Fruit fly (Drosophila melanogaster) whole organism, prepupa: Measurements from ENCODE around the gene CG2493.
A peak's percentile ranks its signal among the peaks of the same experiment; 100 is the strongest.

ENCODE experiments used
- Blimp-1 ChIP-seq: fragments of 200-800 bp; sonication (Bioruptor generic); optimal IDR thresholded peaks from 3 replicates; lab custom pipeline; 2017; ENCODE audit warnings: missing biosample characterization, missing genetic modification characterization, mild to moderate bottlenecking, moderate library complexity, missing genetic modification reagents
- CG10631 ChIP-seq: fragments of 200-800 bp; sonication (Bioruptor generic); optimal IDR thresholded peaks from 2 replicates; lab custom pipeline; 2016; ENCODE audit warnings: missing biosample characterization, missing genetic modification characterization
- CG10669 ChIP-seq: fragments of 200-800 bp; sonication (Bioruptor generic); optimal IDR thresholded peaks from 3 replicates; lab custom pipeline; 2018; ENCODE audit warnings: missing biosample characterization, mild to moderate bottlenecking, missing genetic modification characterization, moderate library complexity
- CG11294 ChIP-seq: fragments of 200-800 bp; sonication (Bioruptor generic); IDR thresholded peaks from 2 replicates; pipeline ENCODE4 v1.3.6; 2022; ENCODE audit warnings: missing biosample characterization, missing genetic modification characterization
- CG11902 ChIP-seq: fragments of 200-800 bp; sonication (Bioruptor generic); optimal IDR thresholded peaks from 3 replicates; lab custom pipeline; 2016; ENCODE audit warnings: missing biosample characterization, missing genetic modification characterization
- CG15336 ChIP-seq: fragments of 200-800 bp; sonication (Bioruptor generic); IDR thresholded peaks from 2 replicates; pipeline ENCODE4 v1.3.6; 2022; ENCODE audit warnings: missing biosample characterization, missing genetic modification characterization
- CG32006 ChIP-seq: fragments of 200-800 bp; sonication (Bioruptor generic); optimal IDR thresholded peaks from 3 replicates; lab custom pipeline; 2017; ENCODE audit warnings: missing biosample characterization, mild to moderate bottlenecking, missing genetic modification characterization
- CG34406 ChIP-seq: fragments of 200-800 bp; sonication (Bioruptor generic); optimal IDR thresholded peaks from 3 replicates; lab custom pipeline; 2016; ENCODE audit warnings: missing biosample characterization, missing genetic modification characterization
- CG3919 ChIP-seq: fragments of 200-800 bp; sonication (Bioruptor generic); optimal IDR thresholded peaks from 3 replicates; lab custom pipeline; 2016; ENCODE audit warnings: missing biosample characterization, missing genetic modification characterization
- CG4318 ChIP-seq: fragments of 200-800 bp; sonication (Bioruptor generic); optimal IDR thresholded peaks from 3 replicates; lab custom pipeline; 2017; ENCODE audit warnings: missing biosample characterization, mild to moderate bottlenecking, missing genetic modification characterization
- CG6163 ChIP-seq: fragments of 200-800 bp; sonication (Bioruptor generic); IDR thresholded peaks from 3 replicates; pipeline ENCODE4 v1.3.6; 2022; ENCODE audit warnings: missing biosample characterization, missing genetic modification characterization
- CG6276 ChIP-seq: fragments of 200-800 bp; sonication (Bioruptor generic); optimal IDR thresholded peaks from 2 replicates; lab custom pipeline; 2017; ENCODE audit warnings: missing biosample characterization, mild to moderate bottlenecking, missing genetic modification characterization
- CG6792 ChIP-seq: fragments of 200-800 bp; sonication (Bioruptor generic); optimal IDR thresholded peaks from 3 replicates; lab custom pipeline; 2016; ENCODE audit warnings: missing biosample characterization, missing genetic modification characterization
- CG6808 ChIP-seq: fragments of 200-800 bp; sonication (Bioruptor generic); optimal IDR thresholded peaks from 3 replicates; lab custom pipeline; 2017; ENCODE audit warnings: missing biosample characterization, missing genetic modification characterization, mild to moderate bottlenecking, moderate library complexity, missing genetic modification reagents
- CG6854 ChIP-seq: fragments of 200-800 bp; sonication (Bioruptor generic); optimal IDR thresholded peaks from 2 replicates; lab custom pipeline; 2017; ENCODE audit warnings: missing biosample characterization, mild to moderate bottlenecking, missing genetic modification characterization
- CG7368 ChIP-seq: fragments of 200-800 bp; sonication (Bioruptor generic); optimal IDR thresholded peaks from 3 replicates; lab custom pipeline; 2016; ENCODE audit warnings: missing biosample characterization, missing genetic modification characterization
- CG8119 ChIP-seq: fragments of 200-800 bp; sonication (Bioruptor generic); IDR thresholded peaks from 3 replicates; pipeline ENCODE4 v1.3.6; 2022; ENCODE audit warnings: missing biosample characterization, missing genetic modification characterization
- CG8632 ChIP-seq: fragments of 200-800 bp; sonication (Bioruptor generic); optimal IDR thresholded peaks from 3 replicates; lab custom pipeline; 2016; ENCODE audit warnings: missing biosample characterization, missing genetic modification characterization
- Eip78C ChIP-seq: fragments of 200-800 bp; sonication (Bioruptor generic); peaks from one replicate; lab custom pipeline; 2016; ENCODE audit warnings: missing biosample characterization, missing genetic modification characterization
- Eip93F ChIP-seq: fragments of 200-800 bp; sonication (Bioruptor generic); optimal IDR thresholded peaks from 2 replicates; lab custom pipeline; 2016; ENCODE audit warnings: missing biosample characterization, mild to moderate bottlenecking, missing genetic modification characterization
- Ets21C ChIP-seq: fragments of 200-800 bp; sonication (Bioruptor generic); optimal IDR thresholded peaks from 3 replicates; lab custom pipeline; 2016; ENCODE audit warnings: missing biosample characterization, missing genetic modification characterization
- Ets96B ChIP-seq: fragments of 200-800 bp; optimal IDR thresholded peaks from 2 replicates; lab custom pipeline; 2019; ENCODE audit warnings: missing biosample characterization, mild to moderate bottlenecking, missing genetic modification characterization, moderate library complexity
- Gug ChIP-seq: fragments of 200-800 bp; sonication (Bioruptor generic); IDR thresholded peaks from 2 replicates; pipeline ENCODE4 v1.3.6; 2022; ENCODE audit warnings: missing biosample characterization, missing genetic modification characterization
- Hr4 ChIP-seq: fragments of 200-800 bp; sonication (Bioruptor generic); optimal IDR thresholded peaks from 3 replicates; lab custom pipeline; 2016; ENCODE audit warnings: missing biosample characterization, missing genetic modification characterization
- OdsH ChIP-seq: fragments of 200-800 bp; sonication (Bioruptor generic); optimal IDR thresholded peaks from 3 replicates; lab custom pipeline; 2016; ENCODE audit warnings: missing biosample characterization, missing genetic modification characterization
- Sox102F ChIP-seq: fragments of 200-800 bp; sonication (Bioruptor generic); optimal IDR thresholded peaks from 2 replicates; lab custom pipeline; 2016; ENCODE audit warnings: missing biosample characterization, mild to moderate bottlenecking, missing genetic modification characterization
- Sox14 ChIP-seq: fragments of 200-800 bp; sonication (Bioruptor generic); optimal IDR thresholded peaks from 3 replicates; lab custom pipeline; 2016; ENCODE audit warnings: missing biosample characterization, missing genetic modification characterization
- Sox15 ChIP-seq: fragments of 200-800 bp; sonication (Bioruptor generic); optimal IDR thresholded peaks from 3 replicates; lab custom pipeline; 2016; ENCODE audit warnings: missing biosample characterization, missing genetic modification characterization
- achi ChIP-seq: fragments of 200-800 bp; sonication (Bioruptor generic); optimal IDR thresholded peaks from 3 replicates; lab custom pipeline; 2016; ENCODE audit warnings: missing biosample characterization, missing genetic modification characterization
- acj6 ChIP-seq: fragments of 200-800 bp; sonication (Bioruptor generic); optimal IDR thresholded peaks from 3 replicates; lab custom pipeline; 2016; ENCODE audit warnings: missing biosample characterization, missing genetic modification characterization
- cyc ChIP-seq: fragments of 200-800 bp; sonication (Bioruptor generic); optimal IDR thresholded peaks from 3 replicates; lab custom pipeline; 2016; ENCODE audit warnings: missing biosample characterization, missing genetic modification characterization
- eg ChIP-seq: fragments of 200-800 bp; sonication (Bioruptor generic); IDR thresholded peaks from 3 replicates; pipeline ENCODE4 v1.3.6; 2022; ENCODE audit warnings: missing biosample characterization, missing genetic modification characterization
- esn ChIP-seq: fragments of 200-800 bp; sonication (Bioruptor generic); optimal IDR thresholded peaks from 2 replicates; lab custom pipeline; 2016; ENCODE audit warnings: missing biosample characterization, mild to moderate bottlenecking, missing genetic modification characterization, moderate library complexity
- fd59A ChIP-seq: fragments of 200-800 bp; sonication (Bioruptor generic); optimal IDR thresholded peaks from 2 replicates; lab custom pipeline; 2017; ENCODE audit warnings: missing biosample characterization, mild to moderate bottlenecking, missing genetic modification characterization, missing genetic modification reagents
- fkh ChIP-seq: fragments of 200-800 bp; sonication (Bioruptor generic); optimal IDR thresholded peaks from 3 replicates; lab custom pipeline; 2017; ENCODE audit warnings: missing biosample characterization, mild to moderate bottlenecking, missing genetic modification characterization, moderate library complexity
- lz ChIP-seq: fragments of 200-800 bp; sonication (Bioruptor generic); optimal IDR thresholded peaks from 3 replicates; lab custom pipeline; 2016; ENCODE audit warnings: missing biosample characterization, missing genetic modification characterization
- net ChIP-seq: fragments of 200-800 bp; sonication (Bioruptor generic); optimal IDR thresholded peaks from 3 replicates; lab custom pipeline; 2016; ENCODE audit warnings: missing biosample characterization, missing genetic modification characterization
- pdm3 ChIP-seq: fragments of 200-800 bp; sonication (Bioruptor generic); optimal IDR thresholded peaks from 3 replicates; lab custom pipeline; 2016; ENCODE audit warnings: missing biosample characterization, missing genetic modification characterization
- salr ChIP-seq, 2 experiments: fragments of 200-800 bp; sonication (Bioruptor generic); optimal IDR thresholded peaks; 3 replicates each; lab custom pipeline; 2016 to 2018; ENCODE audit warnings: missing biosample characterization in 2 of 2, missing genetic modification characterization in 2 of 2, mild to moderate bottlenecking in 1 of 2
- ss ChIP-seq, 2 experiments: fragments of 200-800 bp; sonication (Bioruptor generic); optimal IDR thresholded peaks; 2 replicates in 1 of 2; 3 replicates in 1 of 2; lab custom pipeline; 2017 to 2018; ENCODE audit warnings: mild to moderate bottlenecking in 2 of 2, missing biosample characterization in 2 of 2, missing genetic modification characterization in 2 of 2, moderate library complexity in 1 of 2
- svp ChIP-seq: fragments of 200-800 bp; sonication (Bioruptor generic); peaks from one replicate; lab custom pipeline; 2016; ENCODE audit warnings: missing biosample characterization, missing genetic modification characterization
- topi ChIP-seq: fragments of 200-800 bp; sonication (Bioruptor generic); optimal IDR thresholded peaks from 3 replicates; lab custom pipeline; 2016; ENCODE audit warnings: missing biosample characterization, missing genetic modification characterization
- vri ChIP-seq: fragments of 200-800 bp; sonication (Bioruptor generic); optimal IDR thresholded peaks from 3 replicates; lab custom pipeline; 2016; ENCODE audit warnings: missing biosample characterization, mild to moderate bottlenecking, missing genetic modification characterization

The CG2493 gene

DNA sequence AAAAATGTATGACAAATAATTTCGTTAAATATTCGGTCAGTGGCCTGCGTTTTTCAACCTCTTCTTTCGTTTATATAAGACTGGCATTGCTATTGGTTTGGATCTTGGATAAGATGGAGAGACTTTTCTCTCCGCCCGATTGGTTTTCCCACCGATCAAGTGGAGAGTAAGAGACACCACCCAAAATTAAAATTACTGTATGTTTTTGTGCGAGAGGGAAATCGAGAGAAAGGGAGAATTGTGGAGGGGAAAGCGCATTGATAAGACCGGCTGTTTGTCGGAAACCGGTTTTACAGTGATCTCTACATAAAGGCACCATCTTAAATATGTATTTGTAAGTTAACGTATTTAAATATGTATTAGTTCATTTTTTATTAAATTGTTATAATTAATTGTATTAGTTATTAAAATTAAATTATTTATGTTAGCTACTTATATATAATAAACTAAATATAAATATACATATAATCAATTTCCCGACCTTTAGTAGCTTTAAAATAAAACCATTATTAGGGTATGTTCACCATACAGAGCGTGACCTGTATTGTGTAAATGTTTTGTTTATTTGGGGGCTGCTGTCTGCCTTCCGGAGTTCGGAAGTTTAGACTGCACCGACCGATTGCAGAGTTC, 31.3 kb upstream of the CG2493 start, which contains the start of gene CG34007:
TSS of gene CG34007 (plus strand) at position 608 of the 630 bp plus-strand sequence.
- TF ChIP-seq fkh (GFP tag; lab: Kevin White, UChicago) (peak; percentile 85), CG10631 (peak; percentile 50), ss (GFP tag; optimal IDR thresholded peaks at IDR 0.05; lab: Kevin White, UChicago) (no peak), CG8632 (GFP tag; lab: Kevin White, UChicago) (peak; percentile 37), achi (GFP tag; lab: Kevin White, UChicago) (peak; percentile 55), CG6276 (peak; percentile 60), Hr4 (peak; percentile 18), CG6792 (GFP tag; lab: Kevin White, UChicago) (peak; percentile 35), CG4318 (GFP tag; lab: Kevin White, UChicago) (peak; percentile 56), Eip78C (GFP tag; lab: Kevin White, UChicago) (peak; percentile 63), CG11294 (no peak), CG10669 (no peak), svp (GFP tag; lab: Kevin White, UChicago) (peak; percentile 54), CG6854 (GFP tag; lab: Kevin White, UChicago) (peak; percentile 14), topi (GFP tag; lab: Kevin White, UChicago) (no peak), CG6808 (GFP tag; lab: Kevin White, UChicago) (no peak), Ets21C (GFP tag; lab: Kevin White, UChicago) (no peak), esn (GFP tag; lab: Kevin White, UChicago) (no peak), Sox102F (peak; percentile 3), CG32006 (GFP tag; lab: Kevin White, UChicago) (peak; percentile 84), CG6163 (0 out of 3 replicates have a peak, but pooled peaks have one; percentile 9), acj6 (GFP tag; lab: Kevin White, UChicago) (peak; percentile 35), CG8119 (GFP tag; lab: Robert Waterston, UW) (peak; percentile 88), Sox15 (GFP tag; lab: Kevin White, UChicago) (no peak), CG7368 (no peak), eg (peak; percentile 64), CG15336 (peak; percentile 73), Ets96B (tag; lab: Kevin White, UChicago) (peak; percentile 8), CG11902 (GFP tag; lab: Kevin White, UChicago) (peak; percentile 21), lz (peak; percentile 14), fd59A (GFP tag; lab: Kevin White, UChicago) (no peak), CG34406 (GFP tag; lab: Kevin White, UChicago) (peak; percentile 51), net (GFP tag; lab: Kevin White, UChicago) (peak; percentile 10), Sox14 (GFP tag; lab: Kevin White, UChicago) (peak; percentile 18), CG3919 (peak; percentile 5), salr (GFP tag; optimal IDR thresholded peaks at IDR 0.05; lab: Kevin White, UChicago) (peak in 1 of 2 experiments; percentile 24), Blimp-1 (GFP tag; lab: Kevin White, UChicago) (peak; percentile 29), Gug (GFP tag; lab: Robert Waterston, UW) (no peak), OdsH (GFP tag; lab: Kevin White, UChicago) (peak; percentile 54)

DNA sequence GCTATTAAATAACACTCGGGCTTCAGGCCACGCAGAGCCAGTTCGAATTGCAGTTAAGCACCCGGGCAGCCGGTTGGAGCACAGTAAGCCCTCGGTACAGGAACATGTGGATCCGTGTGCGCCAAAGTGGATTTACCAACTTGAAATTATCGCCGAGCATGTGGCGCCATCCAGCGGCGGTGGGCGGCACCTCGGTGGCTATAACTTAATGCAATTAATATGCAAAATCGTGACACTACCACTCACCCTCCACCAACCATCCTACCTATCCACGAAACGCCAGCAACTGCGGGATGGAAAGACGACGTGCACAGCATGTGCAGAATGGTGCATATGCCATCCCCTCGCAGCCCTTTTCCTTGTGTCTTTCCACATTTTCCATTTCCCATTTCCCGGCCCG, 24.9 kb upstream of the CG2493 start:
- TF ChIP-seq CG11902 (GFP tag; lab: Kevin White, UChicago), result no peak
- TF ChIP-seq Eip78C (GFP tag; lab: Kevin White, UChicago), result peak; percentile 21
- TF ChIP-seq, all 60 proteins: peak for 1

DNA sequence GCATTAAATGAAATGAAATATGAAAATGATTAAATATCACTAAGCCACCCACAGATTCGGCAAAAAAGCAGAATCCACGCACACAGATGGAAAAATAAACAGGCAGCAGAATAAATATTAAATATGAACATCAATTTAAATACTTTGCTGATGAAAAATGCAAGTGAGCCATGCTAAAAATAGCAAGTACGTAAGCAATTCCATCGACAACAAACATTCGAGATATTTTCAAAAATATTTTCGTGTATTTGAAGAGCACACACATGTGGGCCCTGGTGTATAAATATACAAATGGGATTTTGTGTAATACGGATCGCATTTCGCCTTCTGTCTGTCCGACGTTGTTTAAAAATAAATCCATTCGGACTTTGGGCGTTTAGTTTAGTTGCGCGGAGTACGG, 24.5 kb upstream of the CG2493 start:
- no peak for TF ChIP-seq CG6808 (GFP tag; lab: Kevin White, UChicago)
- no peak for TF ChIP-seq CG11902 (GFP tag; lab: Kevin White, UChicago)
- no peak for TF ChIP-seq cyc
- no peak for TF ChIP-seq CG6854 (GFP tag; lab: Kevin White, UChicago)
- no peak for TF ChIP-seq pdm3
- no peak for TF ChIP-seq OdsH (GFP tag; lab: Kevin White, UChicago)
- no peak for TF ChIP-seq CG15336
- no peak for TF ChIP-seq eg
- no peak for TF ChIP-seq vri (GFP tag; lab: Kevin White, UChicago)
- TF ChIP-seq Hr4, result no peak
- TF ChIP-seq svp (GFP tag; lab: Kevin White, UChicago), result no peak
- TF ChIP-seq CG6792 (GFP tag; lab: Kevin White, UChicago), result no peak
- TF ChIP-seq CG4318 (GFP tag; lab: Kevin White, UChicago), result no peak
- TF ChIP-seq Eip93F (GFP tag; lab: Kevin White, UChicago), result no peak
